Fruit fly (Drosophila melanogaster): ENCODE results near the gene Trf.

dm6 chr2L:8085466-8086164 lies 12.9 kb downstream of the Trf start:
- no peak for TF ChIP-seq CG8301 (tag; optimal IDR thresholded peaks at IDR 0.05)
- no peak for TF ChIP-seq D1 (tag; optimal IDR thresholded peaks at IDR 0.05)
- TF ChIP-seq Pif1A (GFP tag; optimal IDR thresholded peaks at IDR 0.05): no peak
- no peak for TF ChIP-seq Ets98B (GFP tag; IDR thresholded peaks at IDR 0.05)
- TF ChIP-seq CG9948 (tag; optimal IDR thresholded peaks at IDR 0.05): no peak
- TF ChIP-seq CG15710 (tag; optimal IDR thresholded peaks at IDR 0.05): no peak
- TF ChIP-seq CG8159 (tag; optimal IDR thresholded peaks at IDR 0.05): no peak

Data from whole organism, pupa.